Worm (Caenorhabditis elegans) whole organism, L3 larva: ENCODE results near the gene C32D5.14.
A peak's percentile ranks its signal among the peaks of the same experiment; 100 is the strongest.

ENCODE experiments used
- R02D3.7 ChIP-seq: fragments of 150-350 bp; optimal IDR thresholded peaks from 2 replicates; lab custom pipeline; 2014; ENCODE audit warnings: missing biosample characterization, missing genetic modification characterization
- ZK546.5 ChIP-seq: sonication (generic microtip); optimal IDR thresholded peaks from 2 replicates; lab custom pipeline; 2017; ENCODE audit warnings: missing biosample characterization, missing genetic modification characterization
- aly-2 ChIP-seq: fragments of 150-350 bp; optimal IDR thresholded peaks from 2 replicates; lab custom pipeline; 2014; ENCODE audit warnings: missing biosample characterization, missing genetic modification characterization
- ama-1 ChIP-seq: fragments of 150-350 bp; optimal IDR thresholded peaks from 2 replicates; lab custom pipeline; 2018
- ceh-16 ChIP-seq: sonication (generic microtip); optimal IDR thresholded peaks from 2 replicates; lab custom pipeline; 2017; ENCODE audit warnings: missing biosample characterization, missing genetic modification characterization
- ceh-28 ChIP-seq: fragments of 150-350 bp; optimal IDR thresholded peaks from 2 replicates; lab custom pipeline; 2014; ENCODE audit warnings: missing biosample characterization, missing genetic modification reagents, missing genetic modification characterization
- ceh-82 ChIP-seq: fragments of 150-350 bp; optimal IDR thresholded peaks from 2 replicates; lab custom pipeline; 2014; ENCODE audit warnings: missing biosample characterization, missing genetic modification characterization
- ceh-9 ChIP-seq: sonication (generic microtip); optimal IDR thresholded peaks from 2 replicates; lab custom pipeline; 2018; ENCODE audit warnings: missing biosample characterization, missing genetic modification characterization
- daf-12 ChIP-seq: fragments of 150-350 bp; optimal IDR thresholded peaks from 2 replicates; lab custom pipeline; 2014; ENCODE audit warnings: missing biosample characterization, missing genetic modification reagents, missing genetic modification characterization
- egl-27 ChIP-seq: sonication (generic microtip); optimal IDR thresholded peaks from 4 replicates; lab custom pipeline; 2017; ENCODE audit warnings: missing biosample characterization, missing genetic modification reagents, missing genetic modification characterization
- egl-5 ChIP-seq: fragments of 150-350 bp; optimal IDR thresholded peaks from 2 replicates; lab custom pipeline; 2017; ENCODE audit warnings: missing biosample characterization, missing genetic modification reagents, missing genetic modification characterization, inconsistent platforms
- elt-1 ChIP-seq: fragments of 150-350 bp; optimal IDR thresholded peaks from 2 replicates; lab custom pipeline; 2014; ENCODE audit warnings: missing biosample characterization, missing genetic modification characterization
- elt-2 ChIP-seq: sonication (generic microtip); optimal IDR thresholded peaks from 2 replicates; lab custom pipeline; 2016; ENCODE audit warnings: missing genetic modification reagents, mild to moderate bottlenecking, missing genetic modification characterization, missing compliant biosample characterization
- elt-3 ChIP-seq, 3 experiments: fragments of 150-350 bp in 1 of 3; sonication (generic microtip) in 2 of 3; optimal IDR thresholded peaks; 2 replicates in 2 of 3; 4 replicates in 1 of 3; lab custom pipeline; 2014 to 2017; ENCODE audit warnings: missing biosample characterization in 3 of 3, missing genetic modification characterization in 3 of 3
- eor-1 ChIP-seq, 2 experiments: fragments of 150-350 bp; optimal IDR thresholded peaks; 2 replicates each; lab custom pipeline; 2014 to 2018; ENCODE audit warnings: missing biosample characterization in 2 of 2, missing genetic modification characterization in 2 of 2
- fkh-10 ChIP-seq: sonication (generic microtip); optimal IDR thresholded peaks from 2 replicates; lab custom pipeline; 2017; ENCODE audit warnings: missing biosample characterization, missing genetic modification reagents, missing genetic modification characterization
- fkh-2 ChIP-seq: fragments of 150-350 bp; optimal IDR thresholded peaks from 2 replicates; lab custom pipeline; 2014; ENCODE audit warnings: missing biosample characterization, missing genetic modification reagents, missing genetic modification characterization
- fos-1 ChIP-seq: fragments of 150-350 bp; optimal IDR thresholded peaks from 2 replicates; lab custom pipeline; 2014; ENCODE audit warnings: missing biosample characterization, missing genetic modification characterization
- hmg-11 ChIP-seq: sonication (generic microtip); optimal IDR thresholded peaks from 2 replicates; lab custom pipeline; 2016; ENCODE audit warnings: missing genetic modification characterization, missing compliant biosample characterization
- jun-1 ChIP-seq: fragments of 150-350 bp; optimal IDR thresholded peaks from 2 replicates; lab custom pipeline; 2014; ENCODE audit warnings: missing biosample characterization, missing genetic modification reagents, missing genetic modification characterization
- lin-15B ChIP-seq: fragments of 150-350 bp; optimal IDR thresholded peaks from 2 replicates; lab custom pipeline; 2014; ENCODE audit warnings: missing biosample characterization, missing genetic modification characterization
- lin-39 ChIP-seq: fragments of 150-350 bp; optimal IDR thresholded peaks from 2 replicates; lab custom pipeline; 2018; ENCODE audit warnings: missing biosample characterization, missing genetic modification reagents, missing genetic modification characterization
- lsy-12 ChIP-seq: sonication (generic microtip); optimal IDR thresholded peaks from 2 replicates; lab custom pipeline; 2016; ENCODE audit warnings: mild to moderate bottlenecking, missing genetic modification characterization, missing compliant biosample characterization
- mdl-1 ChIP-seq: fragments of 150-350 bp; optimal IDR thresholded peaks from 2 replicates; lab custom pipeline; 2014; ENCODE audit warnings: missing biosample characterization, missing genetic modification characterization
- mml-1 ChIP-seq: fragments of 150-350 bp; sonication (generic microtip); optimal IDR thresholded peaks from 3 replicates; lab custom pipeline; 2014; ENCODE audit warnings: missing biosample characterization, missing genetic modification characterization
- nfya-1 ChIP-seq: sonication (generic microtip); optimal IDR thresholded peaks from 2 replicates; lab custom pipeline; 2017; ENCODE audit warnings: missing genetic modification characterization, mild to moderate bottlenecking, missing compliant biosample characterization, antibody characterized with exemption, moderate library complexity; ENCODE audit not compliant: insufficient read depth
- nhr-11 ChIP-seq: fragments of 150-350 bp; optimal IDR thresholded peaks from 2 replicates; lab custom pipeline; 2014; ENCODE audit warnings: missing biosample characterization, missing genetic modification characterization
- nhr-12 ChIP-seq: fragments of 150-350 bp; optimal IDR thresholded peaks from 2 replicates; lab custom pipeline; 2014; ENCODE audit warnings: missing biosample characterization, missing genetic modification characterization
- nhr-23 ChIP-seq: fragments of 150-350 bp; optimal IDR thresholded peaks from 2 replicates; lab custom pipeline; 2014; ENCODE audit warnings: missing biosample characterization, missing genetic modification reagents, missing genetic modification characterization
- nhr-237 ChIP-seq: fragments of 150-350 bp; optimal IDR thresholded peaks from 2 replicates; lab custom pipeline; 2014; ENCODE audit warnings: missing biosample characterization, missing genetic modification characterization
- nhr-25 ChIP-seq: sonication (generic microtip); optimal IDR thresholded peaks from 2 replicates; lab custom pipeline; 2017; ENCODE audit warnings: missing biosample characterization, missing genetic modification characterization
- nhr-28 ChIP-seq: fragments of 150-350 bp; optimal IDR thresholded peaks from 2 replicates; lab custom pipeline; 2014; ENCODE audit warnings: missing biosample characterization, missing genetic modification characterization
- nhr-43 ChIP-seq: sonication (generic microtip); optimal IDR thresholded peaks from 2 replicates; lab custom pipeline; 2016; ENCODE audit warnings: mild to moderate bottlenecking, missing genetic modification characterization, missing compliant biosample characterization; ENCODE audit not compliant: poor library complexity, severe bottlenecking
- nhr-67 ChIP-seq: fragments of 150-350 bp; optimal IDR thresholded peaks from 2 replicates; lab custom pipeline; 2014; ENCODE audit warnings: missing biosample characterization, missing genetic modification characterization
- nhr-76 ChIP-seq: fragments of 150-350 bp; sonication (generic microtip); optimal IDR thresholded peaks from 5 replicates; lab custom pipeline; 2014; ENCODE audit warnings: missing biosample characterization, missing genetic modification characterization
- nhr-77 ChIP-seq: fragments of 150-350 bp; optimal IDR thresholded peaks from 2 replicates; lab custom pipeline; 2014; ENCODE audit warnings: missing biosample characterization, missing genetic modification characterization
- pha-4 ChIP-seq: fragments of 150-350 bp; optimal IDR thresholded peaks from 2 replicates; lab custom pipeline; 2014; ENCODE audit warnings: missing biosample characterization, missing genetic modification reagents, missing genetic modification characterization
- pqm-1 ChIP-seq: fragments of 150-350 bp; optimal IDR thresholded peaks from 2 replicates; lab custom pipeline; 2017; ENCODE audit warnings: missing biosample characterization, missing genetic modification characterization, inconsistent platforms
- sea-2 ChIP-seq: fragments of 150-350 bp; sonication (generic microtip); optimal IDR thresholded peaks from 4 replicates; lab custom pipeline; 2014; ENCODE audit warnings: missing biosample characterization, missing genetic modification reagents, missing genetic modification characterization
- skn-1 ChIP-seq: fragments of 150-350 bp; optimal IDR thresholded peaks from 2 replicates; lab custom pipeline; 2014; ENCODE audit warnings: missing biosample characterization, missing genetic modification characterization
- snpc-4 ChIP-seq: fragments of 150-350 bp; optimal IDR thresholded peaks from 2 replicates; lab custom pipeline; 2014; ENCODE audit warnings: missing biosample characterization, missing genetic modification characterization
- tbx-2 ChIP-seq: sonication (generic microtip); optimal IDR thresholded peaks from 2 replicates; lab custom pipeline; 2016; ENCODE audit warnings: mild to moderate bottlenecking, missing genetic modification characterization, missing compliant biosample characterization
- unc-39 ChIP-seq: sonication (generic microtip); optimal IDR thresholded peaks from 4 replicates; lab custom pipeline; 2017; ENCODE audit warnings: missing biosample characterization, missing genetic modification characterization
- unc-62 ChIP-seq: fragments of 150-350 bp; sonication (generic microtip); optimal IDR thresholded peaks from 4 replicates; lab custom pipeline; 2014; ENCODE audit warnings: missing biosample characterization, missing genetic modification reagents, missing genetic modification characterization
- zag-1 ChIP-seq: fragments of 150-350 bp; optimal IDR thresholded peaks from 2 replicates; lab custom pipeline; 2014; ENCODE audit warnings: missing biosample characterization, missing genetic modification characterization
- ztf-11 ChIP-seq: fragments of 150-350 bp; optimal IDR thresholded peaks from 2 replicates; lab custom pipeline; 2014; ENCODE audit warnings: missing biosample characterization, missing genetic modification characterization
- ztf-4 ChIP-seq: fragments of 150-350 bp; optimal IDR thresholded peaks from 2 replicates; lab custom pipeline; 2014; ENCODE audit warnings: missing biosample characterization, missing genetic modification characterization

Gene C32D5.14

DNA sequence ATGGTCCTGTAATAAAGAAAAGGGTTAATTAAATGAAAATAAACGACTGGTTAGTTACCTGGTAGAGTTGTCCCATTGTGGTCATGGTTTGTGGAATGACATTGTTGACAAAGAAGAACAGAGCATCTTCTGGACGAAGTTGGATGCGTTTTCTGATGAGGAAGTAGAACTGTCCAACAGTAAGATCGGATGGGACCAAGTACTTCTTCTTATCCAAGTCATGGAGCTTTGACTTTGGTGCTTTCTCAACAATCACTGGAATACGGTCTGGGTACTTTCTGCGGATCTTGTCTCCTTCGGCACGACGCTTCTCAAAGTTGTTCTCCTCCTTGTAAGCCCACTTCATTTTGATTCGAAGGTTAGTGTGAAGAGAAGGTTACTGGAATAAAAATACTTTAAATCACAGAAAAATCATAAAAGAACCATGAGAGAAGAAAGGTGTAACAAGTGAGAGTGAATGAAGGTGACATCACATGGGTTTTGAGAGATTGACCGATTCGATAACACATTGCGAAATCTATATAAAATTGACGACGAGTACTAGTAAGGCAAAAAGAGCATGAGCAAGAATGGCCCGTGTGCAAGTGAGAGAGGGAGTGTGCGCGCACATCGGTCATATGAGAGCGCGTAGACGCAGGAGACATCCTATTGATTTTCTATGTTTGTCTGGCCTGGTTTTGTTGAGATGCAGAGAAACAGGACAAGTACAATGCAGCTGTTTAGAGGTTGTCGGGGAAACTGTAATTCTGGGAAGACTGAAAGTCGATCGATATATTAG, 12.2 kb downstream of the C32D5.14 start, which contains the start of gene lgg-1:
lgg-1 (minus strand) TSS at position 379 of the 778 bp plus-strand sequence.
- TF ChIP-seq ama-1: peak; percentile 98
- TF ChIP-seq ceh-16 (tag; lab: Kevin White, UChicago): no peak
- TF ChIP-seq ztf-4 (tag; lab: Kevin White, UChicago): no peak
- no peak for TF ChIP-seq elt-3 (tag; optimal IDR thresholded peaks at IDR 0.05; lab: Kevin White, UChicago)
- peak; percentile 70 for TF ChIP-seq jun-1
- TF ChIP-seq lin-15B: peak; percentile 30
- peak; percentile 83 for TF ChIP-seq nhr-25 (tag; lab: Kevin White, UChicago)
- TF ChIP-seq mdl-1: peak; percentile 10
- peak; percentile 74 for TF ChIP-seq ceh-28
- no peak for TF ChIP-seq ztf-11 (tag; lab: Kevin White, UChicago)
- no peak for TF ChIP-seq mml-1 (tag; lab: Kevin White, UChicago)
- TF ChIP-seq fos-1 (tag; lab: Kevin White, UChicago): no peak
- TF ChIP-seq nhr-76 (tag; lab: Kevin White, UChicago): no peak
- TF ChIP-seq nhr-43 (tag; lab: Kevin White, UChicago): peak; percentile 63
- TF ChIP-seq tbx-2 (tag; lab: Kevin White, UChicago): no peak
- no peak for TF ChIP-seq hmg-11
- TF ChIP-seq unc-39 (tag; lab: Kevin White, UChicago): no peak
- TF ChIP-seq nfya-1: peak; percentile 73
- peak; percentile 29 for TF ChIP-seq egl-5 (tag; lab: Kevin White, UChicago)
- no peak for TF ChIP-seq unc-62 (GFP tag; lab: Kevin White, UChicago)
- no peak for TF ChIP-seq nhr-11
- peak; percentile 71 for TF ChIP-seq pha-4 (tag; lab: Kevin White, UChicago)
- TF ChIP-seq lin-39 (tag; lab: Kevin White, UChicago): peak; percentile 40
- peak; percentile 60 for TF ChIP-seq lsy-12 (tag; lab: Kevin White, UChicago)
- TF ChIP-seq ceh-82: no peak
- TF ChIP-seq snpc-4 (tag; lab: Kevin White, UChicago): peak; percentile 4
- TF ChIP-seq nhr-23 (tag; lab: Kevin White, UChicago): peak; percentile 9
- no peak for TF ChIP-seq fkh-2 (tag; lab: Kevin White, UChicago)

DNA sequence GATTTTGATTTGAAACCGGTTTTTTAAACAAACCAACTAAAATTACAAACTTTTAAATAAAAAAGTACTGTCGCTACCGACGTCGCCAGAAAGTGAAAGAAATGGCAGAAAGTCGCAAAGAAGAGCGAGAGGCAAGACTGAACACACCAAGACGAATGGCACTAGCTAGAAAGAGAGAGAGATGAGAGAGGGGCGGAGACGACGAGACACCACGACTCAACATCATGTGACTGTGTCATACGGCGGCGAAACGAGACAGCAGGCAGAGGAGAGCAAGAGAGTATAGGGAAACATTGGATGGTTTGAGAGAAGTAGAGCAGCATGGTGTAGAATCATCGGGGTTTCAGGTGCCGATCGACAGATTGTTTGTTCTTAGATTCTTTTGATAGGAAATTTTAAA, 13.1 kb downstream of the C32D5.14 start:
- TF ChIP-seq nhr-28 (tag; lab: Kevin White, UChicago): no peak
- TF ChIP-seq lin-39 (tag; lab: Kevin White, UChicago): peak; percentile 92
- peak; percentile 94 for TF ChIP-seq nfya-1
- no peak for TF ChIP-seq ZK546.5
- TF ChIP-seq tbx-2 (tag; lab: Kevin White, UChicago): peak; percentile 62
- peak; percentile 83 for TF ChIP-seq lin-15B
- TF ChIP-seq elt-2 (tag; lab: Kevin White, UChicago): peak; percentile 87
- TF ChIP-seq ztf-4 (tag; lab: Kevin White, UChicago): no peak
- peak; percentile 89 for TF ChIP-seq skn-1
- TF ChIP-seq nhr-67 (tag; lab: Kevin White, UChicago): no peak
- TF ChIP-seq fkh-2 (tag; lab: Kevin White, UChicago): no peak
- no peak for TF ChIP-seq ceh-9 (tag; lab: Kevin White, UChicago)
- peak; percentile 98 for TF ChIP-seq nhr-25 (tag; lab: Kevin White, UChicago)
- TF ChIP-seq egl-27 (tag; lab: Kevin White, UChicago): peak; percentile 50
- peak; percentile 55 for TF ChIP-seq R02D3.7 (tag; lab: Kevin White, UChicago)
- TF ChIP-seq mml-1 (tag; lab: Kevin White, UChicago): no peak
- no peak for TF ChIP-seq nhr-237 (tag; lab: Kevin White, UChicago)
- peak; percentile 79 for TF ChIP-seq lsy-12 (tag; lab: Kevin White, UChicago)
- peak; percentile 74 for TF ChIP-seq ceh-28
- TF ChIP-seq ztf-11 (tag; lab: Kevin White, UChicago): no peak
- no peak for TF ChIP-seq daf-12 (tag; lab: Kevin White, UChicago)
- peak; percentile 71 for TF ChIP-seq unc-62 (GFP tag; lab: Kevin White, UChicago)
- TF ChIP-seq fos-1 (tag; lab: Kevin White, UChicago): no peak
- TF ChIP-seq fkh-10: peak; percentile 53
- peak; percentile 94 for TF ChIP-seq hmg-11
- peak; percentile 81 for TF ChIP-seq nhr-11
- TF ChIP-seq eor-1 (tag; optimal IDR thresholded peaks at IDR 0.05; lab: Kevin White, UChicago): no peak
- TF ChIP-seq ceh-82: no peak
- TF ChIP-seq nhr-76 (tag; lab: Kevin White, UChicago): no peak
- no peak for TF ChIP-seq aly-2
- TF ChIP-seq nhr-77 (tag; lab: Kevin White, UChicago): peak; percentile 18
- TF ChIP-seq jun-1: peak; percentile 94
- no peak for TF ChIP-seq ceh-16 (tag; lab: Kevin White, UChicago)
- TF ChIP-seq nhr-43 (tag; lab: Kevin White, UChicago): peak; percentile 85
- TF ChIP-seq zag-1 (tag; lab: Kevin White, UChicago): no peak
- peak; percentile 66 for TF ChIP-seq mdl-1
- no peak for TF ChIP-seq snpc-4 (tag; lab: Kevin White, UChicago)
- no peak for TF ChIP-seq sea-2 (GFP tag; lab: Kevin White, UChicago)
- TF ChIP-seq ama-1: peak; percentile 98
- TF ChIP-seq nhr-12 (tag; lab: Kevin White, UChicago): no peak
- peak; percentile 75 for TF ChIP-seq pqm-1
- peak; percentile 93 for TF ChIP-seq nhr-23 (tag; lab: Kevin White, UChicago)
- no peak for TF ChIP-seq unc-39 (tag; lab: Kevin White, UChicago)
- peak; percentile 74 for TF ChIP-seq elt-1 (tag; lab: Kevin White, UChicago)
